Worm (Caenorhabditis elegans) whole organism, L2 larva: ENCODE measurements around the gene C17C3.6.

Experiments
- R02D3.7 ChIP-seq: fragments of 150-350 bp; optimal IDR thresholded peaks from 2 replicates; lab custom pipeline; 2014; ENCODE audit warnings: missing biosample characterization, missing genetic modification characterization
- ZK546.5 ChIP-seq: sonication (generic microtip); optimal IDR thresholded peaks from 2 replicates; lab custom pipeline; 2017; ENCODE audit warnings: missing biosample characterization, missing genetic modification characterization
- alr-1 ChIP-seq: fragments of 150-350 bp; optimal IDR thresholded peaks from 2 replicates; lab custom pipeline; 2014; ENCODE audit warnings: missing biosample characterization, missing genetic modification characterization
- ama-1 ChIP-seq: fragments of 150-350 bp; optimal IDR thresholded peaks from 2 replicates; lab custom pipeline; 2018; ENCODE audit warnings: inconsistent platforms
- ceh-16 ChIP-seq: fragments of 150-350 bp; optimal IDR thresholded peaks from 2 replicates; lab custom pipeline; 2014; ENCODE audit warnings: missing biosample characterization, missing genetic modification characterization
- ceh-82 ChIP-seq: fragments of 150-350 bp; optimal IDR thresholded peaks from 2 replicates; lab custom pipeline; 2014; ENCODE audit warnings: missing biosample characterization, missing genetic modification characterization
- crh-2 ChIP-seq: sonication (generic microtip); optimal IDR thresholded peaks from 2 replicates; lab custom pipeline; 2017; ENCODE audit warnings: missing biosample characterization, missing genetic modification characterization
- egl-27 ChIP-seq: sonication (generic microtip); optimal IDR thresholded peaks from 3 replicates; lab custom pipeline; 2017; ENCODE audit warnings: missing biosample characterization, missing genetic modification reagents, missing genetic modification characterization
- elt-3 ChIP-seq: sonication (generic microtip); optimal IDR thresholded peaks from 2 replicates; lab custom pipeline; 2017; ENCODE audit warnings: missing biosample characterization, missing genetic modification characterization
- fos-1 ChIP-seq: fragments of 150-350 bp; optimal IDR thresholded peaks from 2 replicates; lab custom pipeline; 2014; ENCODE audit warnings: missing biosample characterization, missing genetic modification characterization
- gmeb-1 ChIP-seq: fragments of 150-350 bp; optimal IDR thresholded peaks from 2 replicates; lab custom pipeline; 2014; ENCODE audit warnings: missing biosample characterization, missing genetic modification characterization
- lin-13 ChIP-seq: fragments of 150-350 bp; optimal IDR thresholded peaks from 2 replicates; lab custom pipeline; 2014; ENCODE audit warnings: missing biosample characterization, missing genetic modification reagents, missing genetic modification characterization
- lsy-2 ChIP-seq, 2 experiments: fragments of 150-350 bp in 1 of 2; sonication (generic microtip) in 1 of 2; optimal IDR thresholded peaks; 2 replicates each; lab custom pipeline; 2014 to 2017; ENCODE audit warnings: missing biosample characterization in 2 of 2, missing genetic modification characterization in 2 of 2
- mbf-1 ChIP-seq: sonication (generic microtip); optimal IDR thresholded peaks from 2 replicates; lab custom pipeline; 2017; ENCODE audit warnings: missing biosample characterization, missing genetic modification characterization
- mdl-1 ChIP-seq, 2 experiments: fragments of 150-350 bp in 1 of 2; sonication (generic microtip) in 1 of 2; optimal IDR thresholded peaks; 2 replicates each; lab custom pipeline; 2017; ENCODE audit warnings: missing biosample characterization in 2 of 2, missing genetic modification characterization in 2 of 2
- nhr-10 ChIP-seq: sonication (generic microtip); optimal IDR thresholded peaks from 2 replicates; lab custom pipeline; 2017; ENCODE audit warnings: missing biosample characterization, missing genetic modification characterization
- nhr-11 ChIP-seq: fragments of 150-350 bp; optimal IDR thresholded peaks from 2 replicates; lab custom pipeline; 2014; ENCODE audit warnings: missing biosample characterization, missing genetic modification characterization
- nhr-12 ChIP-seq: fragments of 150-350 bp; optimal IDR thresholded peaks from 2 replicates; lab custom pipeline; 2014; ENCODE audit warnings: missing biosample characterization, missing genetic modification characterization
- nhr-129 ChIP-seq: fragments of 150-350 bp; optimal IDR thresholded peaks from 2 replicates; lab custom pipeline; 2014; ENCODE audit warnings: missing biosample characterization, missing genetic modification characterization
- nhr-21 ChIP-seq: fragments of 150-350 bp; optimal IDR thresholded peaks from 2 replicates; lab custom pipeline; 2014; ENCODE audit warnings: missing biosample characterization, missing genetic modification characterization
- nhr-237 ChIP-seq: fragments of 150-350 bp; optimal IDR thresholded peaks from 2 replicates; lab custom pipeline; 2014; ENCODE audit warnings: missing biosample characterization, missing genetic modification characterization
- nhr-25 ChIP-seq: fragments of 150-350 bp; sonication (generic microtip); optimal IDR thresholded peaks from 3 replicates; lab custom pipeline; 2014; ENCODE audit warnings: missing biosample characterization, missing genetic modification characterization
- nhr-77 ChIP-seq: fragments of 150-350 bp; optimal IDR thresholded peaks from 2 replicates; lab custom pipeline; 2014; ENCODE audit warnings: missing biosample characterization, missing genetic modification characterization
- peb-1 ChIP-seq: fragments of 150-350 bp; optimal IDR thresholded peaks from 2 replicates; lab custom pipeline; 2014; ENCODE audit warnings: missing biosample characterization, missing genetic modification characterization
- skn-1 ChIP-seq: sonication (generic microtip); optimal IDR thresholded peaks from 2 replicates; lab custom pipeline; 2017; ENCODE audit warnings: missing biosample characterization, missing genetic modification characterization
- sma-3 ChIP-seq: sonication (generic microtip); optimal IDR thresholded peaks from 2 replicates; lab custom pipeline; 2016; ENCODE audit warnings: missing genetic modification reagents, missing genetic modification characterization, missing compliant biosample characterization
- sma-9 ChIP-seq, 2 experiments: fragments of 150-350 bp in 1 of 2; sonication (generic microtip) in 1 of 2; optimal IDR thresholded peaks; 2 replicates each; lab custom pipeline; 2014 to 2016; ENCODE audit warnings: missing genetic modification characterization in 2 of 2, mild to moderate bottlenecking in 1 of 2, missing biosample characterization in 1 of 2, missing compliant biosample characterization in 1 of 2, missing genetic modification reagents in 1 of 2, moderate library complexity in 1 of 2
- unc-39 ChIP-seq: fragments of 150-350 bp; optimal IDR thresholded peaks from 2 replicates; lab custom pipeline; 2014; ENCODE audit warnings: missing biosample characterization, missing genetic modification characterization
- unc-62 ChIP-seq: fragments of 150-350 bp; optimal IDR thresholded peaks from 2 replicates; lab custom pipeline; 2014; ENCODE audit warnings: missing biosample characterization, missing genetic modification reagents, missing genetic modification characterization
- zag-1 ChIP-seq: fragments of 150-350 bp; optimal IDR thresholded peaks from 2 replicates; lab custom pipeline; 2014; ENCODE audit warnings: missing biosample characterization, missing genetic modification characterization
- ztf-1 ChIP-seq: fragments of 200-800 bp; sonication (Bioruptor generic); conservative IDR thresholded peaks from 2 replicates; pipeline ENCODE4 v1.3.6; 2022; ENCODE audit warnings: missing genetic modification characterization, missing compliant biosample characterization
- ztf-4 ChIP-seq: fragments of 150-350 bp; optimal IDR thresholded peaks from 2 replicates; lab custom pipeline; 2014; ENCODE audit warnings: missing biosample characterization, missing genetic modification characterization

The C17C3.6 gene

DNA sequence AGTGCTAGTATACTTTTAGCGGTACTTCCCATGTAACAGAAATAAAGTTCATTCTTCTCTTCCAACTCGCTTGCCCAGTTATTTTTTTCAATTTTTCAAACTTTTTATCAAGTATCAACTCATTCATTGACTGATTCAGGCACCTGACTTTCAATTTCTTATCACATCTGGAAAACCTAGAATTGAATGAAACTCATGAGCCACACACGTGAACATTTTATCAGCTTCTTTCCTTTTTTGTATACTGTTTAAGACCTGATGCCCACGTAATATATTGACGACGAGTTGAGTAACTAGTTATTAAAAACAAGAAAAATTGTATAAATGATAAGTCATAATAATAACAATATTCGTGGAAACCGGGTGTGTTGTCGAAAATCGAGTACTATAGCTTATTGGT, 3.7 kb downstream of the C17C3.6 start (continued):
- no peak for TF ChIP-seq nhr-237

DNA sequence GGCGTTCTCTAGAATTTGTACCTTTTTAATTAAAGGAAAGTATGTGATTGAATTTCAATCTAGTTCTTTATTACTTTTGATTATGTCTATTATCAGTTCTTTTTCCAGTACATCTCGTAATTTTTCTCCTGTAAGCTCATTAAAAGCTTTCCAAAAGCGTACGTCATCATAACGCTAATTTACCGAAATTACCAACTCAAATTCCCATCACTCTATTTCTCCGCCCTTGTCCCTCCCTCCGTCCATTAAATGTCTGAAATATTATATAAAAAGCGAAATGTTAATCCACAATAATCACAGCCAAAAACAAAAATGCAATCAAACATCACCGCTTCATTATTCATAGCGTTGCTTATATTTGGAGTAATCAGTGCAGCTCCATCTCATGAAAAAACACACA, 4.5 kb downstream of the C17C3.6 start, which contains the start of gene ins-12:
TSS of gene ins-12 (plus strand) at position 301 of the 400 bp plus-strand sequence.
- TF ChIP-seq unc-39 (tag; lab: Kevin White, UChicago): no peak

DNA sequence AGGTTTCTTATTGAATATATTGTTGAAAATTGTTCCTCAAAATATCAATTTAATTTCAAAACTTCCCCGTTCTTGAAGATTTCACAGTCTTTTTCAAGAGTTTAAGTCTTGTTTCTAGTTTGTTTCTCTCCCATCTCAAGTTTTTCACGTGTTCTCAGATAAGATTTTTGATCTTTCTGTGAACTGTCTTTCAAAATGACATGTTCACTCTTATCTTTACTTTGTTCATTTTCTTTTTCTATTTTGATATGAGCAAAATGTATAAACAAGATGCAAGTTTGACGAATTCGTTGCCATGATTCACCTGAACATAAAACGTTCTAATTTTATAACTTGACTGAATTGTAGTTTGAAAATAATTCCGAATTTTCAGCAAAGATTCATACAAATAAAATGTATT, 4.9 kb downstream of the C17C3.6 start:
- TF ChIP-seq nhr-21 (tag; lab: Kevin White, UChicago) (no peak), nhr-77 (tag; lab: Kevin White, UChicago) (no peak), skn-1 (tag; lab: Kevin White, UChicago) (no peak), nhr-11 (tag; lab: Kevin White, UChicago) (no peak), lsy-2 (tag; optimal IDR thresholded peaks at IDR 0.05; lab: Kevin White, UChicago) (no peak), nhr-25 (no peak), sma-3 (GFP tag; lab: Kevin White, UChicago) (no peak), alr-1 (tag; lab: Kevin White, UChicago) (no peak), mbf-1 (tag; lab: Kevin White, UChicago) (no peak), ama-1 (lab: Kevin White, UChicago) (no peak), ztf-4 (no peak), ztf-1 (GFP tag; lab: Robert Waterston, UW) (no peak), ZK546.5 (no peak), egl-27 (no peak), mdl-1 (tag; optimal IDR thresholded peaks at IDR 0.05; lab: Kevin White, UChicago) (no peak), nhr-10 (no peak)

ce11 chrII:5555522-5555921, 5.7 kb downstream of the C17C3.6 start:
- TF ChIP-seq egl-27: no peak
- TF ChIP-seq peb-1 (tag; lab: Kevin White, UChicago): no peak
- no peak for TF ChIP-seq R02D3.7 (tag; lab: Kevin White, UChicago)
- TF ChIP-seq elt-3: no peak
- TF ChIP-seq ztf-1 (GFP tag; lab: Robert Waterston, UW): no peak
- no peak for TF ChIP-seq zag-1
- no peak for TF ChIP-seq nhr-129 (tag; lab: Kevin White, UChicago)
- no peak for TF ChIP-seq skn-1 (tag; lab: Kevin White, UChicago)
- no peak for TF ChIP-seq mbf-1 (tag; lab: Kevin White, UChicago)
- TF ChIP-seq ztf-4: no peak
- no peak for TF ChIP-seq ceh-16
- no peak for TF ChIP-seq nhr-25
- TF ChIP-seq mdl-1 (tag; optimal IDR thresholded peaks at IDR 0.05; lab: Kevin White, UChicago): no peak
- TF ChIP-seq nhr-11 (tag; lab: Kevin White, UChicago): no peak

- TF ChIP-seq sma-3 (GFP tag; lab: Kevin White, UChicago): no peak
- no peak for TF ChIP-seq nhr-12 (tag; lab: Kevin White, UChicago)
- no peak for TF ChIP-seq nhr-21 (tag; lab: Kevin White, UChicago)
- TF ChIP-seq, all 48 proteins: peak for 0
Measured at ce11 chrII:5556431-5556830, 6.6 kb downstream of the C17C3.6 start, which contains the start of gene ins-11. ins-11 (plus strand) TSS chrII:5556731.

ce11 chrII:5557134-5557533, 7.3 kb downstream of the C17C3.6 start:
- TF ChIP-seq unc-62 (no peak), crh-2 (tag; lab: Kevin White, UChicago) (peak; percentile 14), alr-1 (tag; lab: Kevin White, UChicago) (no peak), ceh-82 (tag; lab: Kevin White, UChicago) (no peak), lin-13 (GFP tag; lab: Kevin White, UChicago) (no peak), R02D3.7 (tag; lab: Kevin White, UChicago) (no peak), sma-9 (GFP tag; optimal IDR thresholded peaks at IDR 0.05; lab: Kevin White, UChicago) (peak; percentile 60), sma-9 (tag; optimal IDR thresholded peaks at IDR 0.05; lab: Kevin White, UChicago) (no peak), gmeb-1 (tag; lab: Kevin White, UChicago) (peak; percentile 38)

- peak; percentile 17 for TF ChIP-seq sma-9 (GFP tag; optimal IDR thresholded peaks at IDR 0.05; lab: Kevin White, UChicago)
- TF ChIP-seq sma-9 (tag; optimal IDR thresholded peaks at IDR 0.05; lab: Kevin White, UChicago): no peak
- TF ChIP-seq fos-1: peak; percentile 19
- peak; percentile 6 for TF ChIP-seq skn-1 (tag; lab: Kevin White, UChicago)
- TF ChIP-seq nhr-237: no peak
Measured at ce11 chrII:5561392-5561791, 11.5 kb downstream of the C17C3.6 start, which contains the start of gene C17C3.3. C17C3.3 (plus strand) TSS chrII:5561737.
